Fruit fly (Drosophila melanogaster) whole organism, embryonic: Measurements from ENCODE around the gene CG7557.

Source experiments
- Abd-B ChIP-seq: fragments of 200-800 bp; sonication (Bioruptor generic); optimal IDR thresholded peaks from 2 replicates; lab custom pipeline; 2018; ENCODE audit warnings: missing biosample characterization, mild to moderate bottlenecking, missing genetic modification characterization, moderate library complexity
- BEAF-32 ChIP-seq: fragments of 200-800 bp; sonication (Bioruptor generic); optimal IDR thresholded peaks from 3 replicates; lab custom pipeline; 2017; ENCODE audit warnings: missing biosample characterization, missing genetic modification characterization, mild to moderate bottlenecking, moderate library complexity, missing genetic modification reagents
- CG10267 ChIP-seq: fragments of 200-800 bp; sonication (Bioruptor generic); optimal IDR thresholded peaks from 2 replicates; lab custom pipeline; 2018; ENCODE audit warnings: missing biosample characterization, mild to moderate bottlenecking, missing genetic modification characterization, moderate library complexity
- CG11247 ChIP-seq: fragments of 200-800 bp; sonication (Bioruptor generic); IDR thresholded peaks from 2 replicates; pipeline ENCODE4 v1.3.6; 2022; ENCODE audit warnings: missing biosample characterization, missing genetic modification characterization
- CG13775 ChIP-seq: fragments of 200-800 bp; sonication (Bioruptor generic); optimal IDR thresholded peaks from 3 replicates; lab custom pipeline; 2017; ENCODE audit warnings: missing biosample characterization, mild to moderate bottlenecking, missing genetic modification characterization
- CG15269 ChIP-seq: fragments of 200-800 bp; sonication (Bioruptor generic); optimal IDR thresholded peaks from 2 replicates; lab custom pipeline; 2018; ENCODE audit warnings: missing biosample characterization, mild to moderate bottlenecking, missing genetic modification characterization, moderate library complexity
- CG17361 ChIP-seq: fragments of 200-800 bp; sonication (Bioruptor generic); IDR thresholded peaks from 3 replicates; pipeline ENCODE4 v1.3.6; 2022; ENCODE audit warnings: missing biosample characterization, missing genetic modification characterization
- CG17612 ChIP-seq: fragments of 200-800 bp; sonication (Bioruptor generic); IDR thresholded peaks from 2 replicates; pipeline ENCODE4 v1.3.6; 2022; ENCODE audit warnings: missing biosample characterization, missing genetic modification characterization
- CG18262 ChIP-seq: fragments of 200-800 bp; optimal IDR thresholded peaks from 3 replicates; lab custom pipeline; 2019; ENCODE audit warnings: missing biosample characterization, mild to moderate bottlenecking, missing genetic modification characterization, moderate library complexity
- CG18599 ChIP-seq: fragments of 200-800 bp; sonication (Bioruptor generic); optimal IDR thresholded peaks from 3 replicates; lab custom pipeline; 2017; ENCODE audit warnings: missing biosample characterization, missing genetic modification characterization, mild to moderate bottlenecking, moderate library complexity, missing genetic modification reagents
- CG18764 ChIP-seq: fragments of 200-800 bp; sonication (Bioruptor generic); optimal IDR thresholded peaks from 3 replicates; lab custom pipeline; 2016; ENCODE audit warnings: missing biosample characterization, missing genetic modification characterization
- CG2116 ChIP-seq: fragments of 200-800 bp; sonication (Bioruptor generic); optimal IDR thresholded peaks from 3 replicates; lab custom pipeline; 2018; ENCODE audit warnings: missing biosample characterization, mild to moderate bottlenecking, missing genetic modification characterization
- CG30403 ChIP-seq: fragments of 200-800 bp; sonication (Bioruptor generic); optimal IDR thresholded peaks from 3 replicates; lab custom pipeline; 2016; ENCODE audit warnings: missing biosample characterization, missing genetic modification characterization
- CG4424 ChIP-seq: fragments of 200-800 bp; sonication (Bioruptor generic); optimal IDR thresholded peaks from 3 replicates; lab custom pipeline; 2016; ENCODE audit warnings: missing biosample characterization, missing genetic modification characterization
- CG7556 ChIP-seq: fragments of 200-800 bp; sonication (Bioruptor generic); optimal IDR thresholded peaks from 2 replicates; lab custom pipeline; 2017; ENCODE audit warnings: missing biosample characterization, mild to moderate bottlenecking, missing genetic modification characterization
- Deaf1 ChIP-seq: fragments of 200-800 bp; optimal IDR thresholded peaks from 3 replicates; lab custom pipeline; 2019; ENCODE audit warnings: missing biosample characterization, mild to moderate bottlenecking, missing genetic modification characterization, moderate library complexity
- Dll ChIP-seq: fragments of 200-800 bp; sonication (Bioruptor generic); IDR thresholded peaks from 4 replicates; pipeline ENCODE4 v1.3.6; 2022; ENCODE audit warnings: missing biosample characterization, missing genetic modification characterization; ENCODE audit not compliant: partially characterized antibody
- H15 ChIP-seq: fragments of 200-800 bp; sonication (Bioruptor generic); IDR thresholded peaks from 3 replicates; pipeline ENCODE4 v1.3.6; 2022; ENCODE audit warnings: missing biosample characterization, missing genetic modification characterization
- Hmr ChIP-seq: fragments of 200-800 bp; sonication (Bioruptor generic); optimal IDR thresholded peaks from 3 replicates; lab custom pipeline; 2017; ENCODE audit warnings: mild to moderate bottlenecking, missing biosample characterization, missing genetic modification reagents, missing genetic modification characterization
- Lhr ChIP-seq: fragments of 200-800 bp; sonication (Bioruptor generic); optimal IDR thresholded peaks from 3 replicates; lab custom pipeline; 2017; ENCODE audit warnings: mild to moderate bottlenecking, missing biosample characterization, missing genetic modification reagents, missing genetic modification characterization
- Med ChIP-seq: fragments of 200-800 bp; sonication (Bioruptor generic); peaks from one replicate; lab custom pipeline; 2016; ENCODE audit warnings: missing biosample characterization, missing genetic modification characterization, mild to moderate bottlenecking, inconsistent platforms, moderate library complexity
- Meics ChIP-seq: fragments of 200-800 bp; sonication (Bioruptor generic); optimal IDR thresholded peaks from 2 replicates; lab custom pipeline; 2017; ENCODE audit warnings: missing biosample characterization, mild to moderate bottlenecking, missing genetic modification characterization
- Sox100B ChIP-seq: fragments of 200-800 bp; sonication (Bioruptor generic); optimal IDR thresholded peaks from 3 replicates; lab custom pipeline; 2018; ENCODE audit warnings: missing biosample characterization, mild to moderate bottlenecking, missing genetic modification characterization
- Sox102F ChIP-seq: fragments of 200-800 bp; sonication (Bioruptor generic); optimal IDR thresholded peaks from 2 replicates; lab custom pipeline; 2018; ENCODE audit warnings: missing biosample characterization, mild to moderate bottlenecking, missing genetic modification characterization, moderate library complexity
- caup ChIP-seq: fragments of 200-800 bp; sonication (Bioruptor generic); optimal IDR thresholded peaks from 3 replicates; lab custom pipeline; 2017; ENCODE audit warnings: missing biosample characterization, mild to moderate bottlenecking, missing genetic modification characterization, moderate library complexity; ENCODE audit not compliant: severe bottlenecking
- dmrt99B ChIP-seq: fragments of 200-800 bp; sonication (Bioruptor generic); optimal IDR thresholded peaks from 2 replicates; lab custom pipeline; 2018; ENCODE audit warnings: missing biosample characterization, mild to moderate bottlenecking, missing genetic modification characterization, moderate library complexity
- gcm ChIP-seq: fragments of 200-800 bp; sonication (Bioruptor generic); optimal IDR thresholded peaks from 2 replicates; lab custom pipeline; 2019; ENCODE audit warnings: missing biosample characterization, mild to moderate bottlenecking, missing genetic modification characterization, moderate library complexity
- gcm2 ChIP-seq: fragments of 200-800 bp; sonication (Bioruptor generic); optimal IDR thresholded peaks from 2 replicates; lab custom pipeline; 2016; ENCODE audit warnings: missing biosample characterization, missing genetic modification characterization
- grau ChIP-seq: fragments of 200-800 bp; optimal IDR thresholded peaks from 3 replicates; lab custom pipeline; 2019; ENCODE audit warnings: missing biosample characterization, mild to moderate bottlenecking, missing genetic modification characterization, moderate library complexity
- hkb ChIP-seq, 2 experiments: fragments of 200-800 bp in 1 of 2; fragments of >200 bp in 1 of 2; sonication (Bioruptor generic) in 1 of 2; IDR thresholded peaks in 1 of 2; optimal IDR thresholded peaks in 1 of 2; 2 replicates each; pipeline versions ENCODE4 v1.3.6 to Lab custom; 2017 to 2022; ENCODE audit warnings: missing biosample characterization in 1 of 2, missing genetic modification characterization in 1 of 2
- lilli ChIP-seq: fragments of 200-800 bp; sonication (Bioruptor generic); optimal IDR thresholded peaks from 3 replicates; lab custom pipeline; 2016; ENCODE audit warnings: missing biosample characterization, missing genetic modification characterization
- nerfin-2 ChIP-seq: fragments of 200-800 bp; sonication (Bioruptor generic); IDR thresholded peaks from 2 replicates; pipeline ENCODE4 v1.3.6; 2022; ENCODE audit warnings: missing biosample characterization, missing genetic modification characterization; ENCODE audit not compliant: partially characterized antibody
- org-1 ChIP-seq: fragments of 200-800 bp; sonication (Bioruptor generic); optimal IDR thresholded peaks from 2 replicates; lab custom pipeline; 2017; ENCODE audit warnings: missing biosample characterization, missing genetic modification characterization
- prd ChIP-seq, 3 experiments: fragments of >200 bp in 2 of 3; fragments of 200-800 bp in 1 of 3; sonication (Bioruptor generic) in 1 of 3; optimal IDR thresholded peaks in 2 of 3; IDR thresholded peaks in 1 of 3; 2 replicates in 2 of 3; 3 replicates in 1 of 3; pipeline versions ENCODE4 v1.3.6 to Lab custom; 2017 to 2022; ENCODE audit warnings: missing biosample characterization in 1 of 3, missing genetic modification characterization in 1 of 3
- pzg ChIP-seq: fragments of 200-800 bp; sonication (Bioruptor generic); optimal IDR thresholded peaks from 3 replicates; lab custom pipeline; 2018; ENCODE audit warnings: missing biosample characterization, mild to moderate bottlenecking, missing genetic modification characterization, moderate library complexity
- ro ChIP-seq: fragments of 200-800 bp; sonication (Bioruptor generic); IDR thresholded peaks from 2 replicates; pipeline ENCODE4 v1.3.6; 2022; ENCODE audit warnings: missing biosample characterization, missing genetic modification characterization
- row ChIP-seq: fragments of 200-800 bp; sonication (Bioruptor generic); IDR thresholded peaks from 3 replicates; pipeline ENCODE4 v1.3.6; 2022; ENCODE audit warnings: missing biosample characterization, missing genetic modification characterization
- sens ChIP-seq: fragments of 200-800 bp; sonication (Bioruptor generic); peaks from one replicate; lab custom pipeline; 2016; ENCODE audit warnings: missing biosample characterization, missing genetic modification characterization
- slbo ChIP-seq: fragments of 200-800 bp; sonication (Bioruptor generic); IDR thresholded peaks from 2 replicates; pipeline ENCODE4 v1.3.6; 2022; ENCODE audit warnings: missing biosample characterization, missing genetic modification characterization
- sob ChIP-seq: fragments of 200-800 bp; sonication (Bioruptor generic); IDR thresholded peaks from 2 replicates; pipeline ENCODE4 v1.3.6; 2022; ENCODE audit warnings: missing biosample characterization, missing genetic modification characterization
- sug ChIP-seq: fragments of 200-800 bp; optimal IDR thresholded peaks from 2 replicates; lab custom pipeline; 2019; ENCODE audit warnings: missing biosample characterization, mild to moderate bottlenecking, missing genetic modification characterization, moderate library complexity
- tgo ChIP-seq: fragments of 200-800 bp; sonication (Bioruptor generic); IDR thresholded peaks from 3 replicates; pipeline ENCODE4 v1.3.6; 2022; ENCODE audit warnings: missing biosample characterization, missing genetic modification characterization
- unpg ChIP-seq: fragments of 200-800 bp; sonication (Bioruptor generic); optimal IDR thresholded peaks from 3 replicates; lab custom pipeline; 2018; ENCODE audit warnings: missing biosample characterization, mild to moderate bottlenecking, missing genetic modification characterization, moderate library complexity
- wor ChIP-seq: fragments of 200-800 bp; sonication (Bioruptor generic); IDR thresholded peaks from 2 replicates; pipeline ENCODE4 v1.3.6; 2022; ENCODE audit warnings: missing biosample characterization, missing genetic modification characterization

The CG7557 gene

dm6 chr3L:11466985-11467384 lies 22.0 kb downstream of the CG7557 start (continued):
- no peak for TF ChIP-seq org-1 (GFP tag; lab: Kevin White, UChicago)
- no peak for TF ChIP-seq BEAF-32 (GFP tag; lab: Kevin White, UChicago)
- peak; percentile 67 for TF ChIP-seq CG17361
- TF ChIP-seq Deaf1 = peak; percentile 39
- TF ChIP-seq CG18764 (GFP tag; lab: Kevin White, UChicago) = no peak
- peak; percentile 74 for TF ChIP-seq CG7556 (GFP tag; lab: Kevin White, UChicago)
- TF ChIP-seq lilli (GFP tag; lab: Kevin White, UChicago) = no peak
- TF ChIP-seq caup (GFP tag; lab: Kevin White, UChicago) = peak; percentile 7
- no peak for TF ChIP-seq hkb (optimal IDR thresholded peaks at IDR 0.05; lab: Kevin White, UChicago)
- TF ChIP-seq hkb (GFP tag; IDR thresholded peaks at IDR 0.05; lab: Robert Waterston, UW) = no peak
- no peak for TF ChIP-seq nerfin-2 (GFP tag; lab: Robert Waterston, UW)
- peak; percentile 43 for TF ChIP-seq Hmr (GFP tag; lab: Kevin White, UChicago)
- TF ChIP-seq sug (tag; lab: Kevin White, UChicago) = no peak
- peak; percentile 41 for TF ChIP-seq CG15269 (tag; lab: Kevin White, UChicago)
- 0 out of 3 replicates have a peak, but pooled peaks have one; percentile 21 for TF ChIP-seq row
- peak; percentile 0 for TF ChIP-seq CG4424
- peak; percentile 35 for TF ChIP-seq CG10267 (tag; lab: Kevin White, UChicago)
- TF ChIP-seq dmrt99B (tag; lab: Kevin White, UChicago) = peak; percentile 55
- no peak for TF ChIP-seq CG11247 (GFP tag; lab: Robert Waterston, UW)
- TF ChIP-seq Sox100B (GFP tag; lab: Kevin White, UChicago) = peak; percentile 58
- TF ChIP-seq unpg (GFP tag; lab: Kevin White, UChicago) = peak; percentile 12
- peak; percentile 18 for TF ChIP-seq gcm (GFP tag; lab: Kevin White, UChicago)
- no peak for TF ChIP-seq CG17612 (GFP tag; lab: Robert Waterston, UW)
- peak; percentile 34 for TF ChIP-seq CG13775 (GFP tag; lab: Kevin White, UChicago)
- TF ChIP-seq CG2116 = no peak
- no peak for TF ChIP-seq Dll (GFP tag; lab: Robert Waterston, UW)
- TF ChIP-seq slbo (GFP tag; lab: Robert Waterston, UW) = peak; percentile 34; the same call in 1 of the 2 replicates
- peak; percentile 27; the same call in 1 of the 3 replicates for TF ChIP-seq tgo
- peak; percentile 49 for TF ChIP-seq CG18599
- TF ChIP-seq Sox102F (GFP tag; lab: Kevin White, UChicago) = peak; percentile 56
- no peak for TF ChIP-seq ro (GFP tag; lab: Robert Waterston, UW)
- no peak for TF ChIP-seq sob (GFP tag; lab: Robert Waterston, UW)
- TF ChIP-seq Meics (GFP tag; lab: Kevin White, UChicago) = peak; percentile 43
- TF ChIP-seq CG18262 (tag; lab: Kevin White, UChicago) = peak; percentile 66
- TF ChIP-seq CG30403 (GFP tag; lab: Kevin White, UChicago) = peak; percentile 12
- no peak for TF ChIP-seq gcm2 (GFP tag; lab: Kevin White, UChicago)

- TF ChIP-seq prd (optimal IDR thresholded peaks at IDR 0.05; lab: Kevin White, UChicago) (no peak), prd (GFP tag; IDR thresholded peaks at IDR 0.05; lab: Robert Waterston, UW) (peak; percentile 17; the same call in 1 of the 3 replicates), grau (tag; lab: Kevin White, UChicago) (peak; percentile 28), Lhr (no peak), pzg (GFP tag; lab: Kevin White, UChicago) (no peak), H15 (GFP tag; lab: Robert Waterston, UW) (no peak), Med (peak; percentile 28), sens (GFP tag; lab: Kevin White, UChicago) (peak; percentile 33), wor (GFP tag; lab: Robert Waterston, UW) (no peak), Abd-B (GFP tag; lab: Kevin White, UChicago) (peak; percentile 6)
Measured at dm6 chr3L:11472388-11472787, 27.4 kb downstream of the CG7557 start.
